Worm (Caenorhabditis elegans): Measurements from ENCODE around the gene F40B5.2.
"Not testable (repeated sequence)": the region's sequence is repeated elsewhere in the genome, so short reads cannot be mapped to it uniquely, and the experiment has no call there.

F40B5.2 gene

DNA sequence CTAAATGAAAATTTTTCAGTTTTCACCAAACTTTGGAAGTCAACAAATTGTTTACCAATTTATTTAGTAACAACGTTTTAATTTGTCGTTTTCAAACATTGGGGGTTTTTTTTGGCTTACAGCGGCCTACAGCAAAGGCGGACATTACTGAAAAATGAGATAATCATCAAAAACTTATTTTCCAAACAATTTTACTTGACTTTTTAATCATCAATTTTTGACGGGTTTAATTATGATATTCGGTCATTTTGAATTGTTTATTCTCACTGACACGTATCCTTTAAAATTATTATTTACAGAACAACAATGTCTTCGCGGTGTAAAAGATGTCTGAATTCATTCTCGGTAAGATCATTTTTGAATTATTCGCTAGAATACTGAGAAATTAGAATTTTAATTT is at the start of gene F40B5.2:
F40B5.2 (plus strand) TSS at position 301 of the 400 bp plus-strand sequence.
- no peak for TF ChIP-seq tbx-11 (GFP tag; IDR thresholded peaks at IDR 0.05)
- TF ChIP-seq ceh-36 (tag; optimal IDR thresholded peaks at IDR 0.05): no peak

- TF ChIP-seq ets-7 (tag; optimal IDR thresholded peaks at IDR 0.05) (no peak), scrt-1 (GFP tag; IDR thresholded peaks at IDR 0.05) (no peak), sea-1 (GFP tag; conservative IDR thresholded peaks at IDR 0.05) (no peak), aly-1 (tag; optimal IDR thresholded peaks at IDR 0.05) (no peak), B0310.2 (tag; optimal IDR thresholded peaks at IDR 0.05) (no peak), hnd-1 (tag; optimal IDR thresholded peaks at IDR 0.05) (no peak), ama-1 (optimal IDR thresholded peaks at IDR 0.05) (no peak), F13C5.2 (tag; optimal IDR thresholded peaks at IDR 0.05) (no peak), pes-1 (GFP tag; IDR thresholded peaks at IDR 0.05) (no peak)
Observed at ce11 chrX:8318950-8319349, 48.7 kb upstream of the F40B5.2 start, which contains the start of gene srh-11. Gene srh-11 (minus strand): TSS chrX:8319050.

- TF ChIP-seq hmg-4 (GFP tag; optimal IDR thresholded peaks at IDR 0.05) (no peak), scrt-1 (GFP tag; IDR thresholded peaks at IDR 0.05) (no peak), pes-1 (GFP tag; IDR thresholded peaks at IDR 0.05) (no peak), ets-7 (tag; optimal IDR thresholded peaks at IDR 0.05) (no peak), aly-1 (tag; optimal IDR thresholded peaks at IDR 0.05) (no peak), hmbx-1 (tag; optimal IDR thresholded peaks at IDR 0.05) (no peak), tra-4 (tag; optimal IDR thresholded peaks at IDR 0.05) (no peak), tbx-37 (GFP tag; conservative IDR thresholded peaks at IDR 0.05) (no peak), hnd-1 (tag; optimal IDR thresholded peaks at IDR 0.05) (no peak), ceh-36 (tag; optimal IDR thresholded peaks at IDR 0.05) (no peak), flt-1 (GFP tag; IDR thresholded peaks at IDR 0.05) (no peak), ceh-13 (GFP tag; optimal IDR thresholded peaks at IDR 0.05) (no peak), F13C5.2 (tag; optimal IDR thresholded peaks at IDR 0.05) (no peak), ama-1 (optimal IDR thresholded peaks at IDR 0.05) (no peak)
Observed at ce11 chrX:8320889-8321288, 46.8 kb upstream of the F40B5.2 start, which contains the start of gene pqn-57. Gene pqn-57 (minus strand): TSS chrX:8320989.

ce11 chrX:8321811-8322210 is 45.8 kb upstream of the F40B5.2 start, which contains the start of gene abu-9:
Gene abu-9 (plus strand): TSS chrX:8322111.
- not testable (repeated sequence) for TF ChIP-seq flt-1 (GFP tag; IDR thresholded peaks at IDR 0.05); tra-4 (tag; optimal IDR thresholded peaks at IDR 0.05); aly-1 (tag; optimal IDR thresholded peaks at IDR 0.05)

- TF ChIP-seq ceh-13 (GFP tag; optimal IDR thresholded peaks at IDR 0.05) (no peak), hmbx-1 (tag; optimal IDR thresholded peaks at IDR 0.05) (no peak), tbx-37 (GFP tag; conservative IDR thresholded peaks at IDR 0.05) (no peak), ets-7 (tag; optimal IDR thresholded peaks at IDR 0.05) (no peak)
Observed at ce11 chrX:8323371-8323770, 44.3 kb upstream of the F40B5.2 start, which contains the start of gene R09F10.1. Gene R09F10.1 (plus strand): TSS chrX:8323592.

ce11 chrX:8326394-8326793 is 41.3 kb upstream of the F40B5.2 start, which contains the start of gene R09F10.8:
Gene R09F10.8 (minus strand): TSS chrX:8326451.
- TF ChIP-seq flt-1 (GFP tag; IDR thresholded peaks at IDR 0.05) (no peak), ceh-36 (tag; optimal IDR thresholded peaks at IDR 0.05) (no peak), scrt-1 (GFP tag; IDR thresholded peaks at IDR 0.05) (no peak), B0310.2 (tag; optimal IDR thresholded peaks at IDR 0.05) (no peak), hnd-1 (tag; optimal IDR thresholded peaks at IDR 0.05) (no peak), tbx-11 (GFP tag; IDR thresholded peaks at IDR 0.05) (no peak), ama-1 (optimal IDR thresholded peaks at IDR 0.05) (no peak), aly-1 (tag; optimal IDR thresholded peaks at IDR 0.05) (no peak), tbx-37 (GFP tag; conservative IDR thresholded peaks at IDR 0.05) (no peak)

DNA sequence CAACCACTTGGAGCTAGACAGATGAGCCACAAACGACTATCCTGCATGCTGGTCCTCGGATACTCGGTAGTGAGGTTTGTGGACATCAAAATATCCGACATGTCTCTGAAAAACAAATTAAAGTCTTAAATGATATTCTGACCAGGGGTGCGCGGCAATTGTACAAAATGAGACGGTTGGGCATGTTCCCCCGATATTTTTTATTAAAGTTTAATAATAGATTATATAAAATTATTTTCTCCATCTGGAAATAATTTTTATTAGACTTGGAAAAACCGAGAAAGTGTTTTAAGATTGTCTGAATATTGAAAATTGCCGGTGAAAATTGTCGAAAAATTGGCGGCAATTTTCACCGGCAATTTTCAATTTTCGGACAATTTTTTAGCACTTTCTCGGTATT is 39.9 kb upstream of the F40B5.2 start, which contains the start of gene F55E10.4:
F55E10.4 (minus strand) TSS at position 101 of the 400 bp plus-strand sequence.
- TF ChIP-seq aly-1 (tag; optimal IDR thresholded peaks at IDR 0.05): no peak
- no peak for TF ChIP-seq hmbx-1 (tag; optimal IDR thresholded peaks at IDR 0.05)
- no peak for TF ChIP-seq ama-1 (optimal IDR thresholded peaks at IDR 0.05)
- no peak for TF ChIP-seq tra-4 (tag; optimal IDR thresholded peaks at IDR 0.05)
- no peak for TF ChIP-seq tbx-37 (GFP tag; conservative IDR thresholded peaks at IDR 0.05)

ce11 chrX:8340393-8340792 is 27.3 kb upstream of the F40B5.2 start, which contains the start of gene F55E10.2:
Gene F55E10.2 (plus strand): TSS chrX:8340693.
- no peak for TF ChIP-seq tra-4 (tag; optimal IDR thresholded peaks at IDR 0.05)
- no peak for TF ChIP-seq ets-7 (tag; optimal IDR thresholded peaks at IDR 0.05)
- no peak for TF ChIP-seq F13C5.2 (tag; optimal IDR thresholded peaks at IDR 0.05)
- no peak for TF ChIP-seq sea-1 (GFP tag; conservative IDR thresholded peaks at IDR 0.05)
- no peak for TF ChIP-seq ceh-13 (GFP tag; optimal IDR thresholded peaks at IDR 0.05)
- TF ChIP-seq B0310.2 (tag; optimal IDR thresholded peaks at IDR 0.05): no peak
- no peak for TF ChIP-seq ama-1 (optimal IDR thresholded peaks at IDR 0.05)
- TF ChIP-seq ceh-36 (tag; optimal IDR thresholded peaks at IDR 0.05): no peak
- no peak for TF ChIP-seq tbx-37 (GFP tag; conservative IDR thresholded peaks at IDR 0.05)
- TF ChIP-seq flt-1 (GFP tag; IDR thresholded peaks at IDR 0.05): no peak
- no peak for TF ChIP-seq hmbx-1 (tag; optimal IDR thresholded peaks at IDR 0.05)
- no peak for TF ChIP-seq tbx-11 (GFP tag; IDR thresholded peaks at IDR 0.05)
- TF ChIP-seq aly-1 (tag; optimal IDR thresholded peaks at IDR 0.05): no peak
- no peak for TF ChIP-seq scrt-1 (GFP tag; IDR thresholded peaks at IDR 0.05)
- no peak for TF ChIP-seq pes-1 (GFP tag; IDR thresholded peaks at IDR 0.05)

DNA sequence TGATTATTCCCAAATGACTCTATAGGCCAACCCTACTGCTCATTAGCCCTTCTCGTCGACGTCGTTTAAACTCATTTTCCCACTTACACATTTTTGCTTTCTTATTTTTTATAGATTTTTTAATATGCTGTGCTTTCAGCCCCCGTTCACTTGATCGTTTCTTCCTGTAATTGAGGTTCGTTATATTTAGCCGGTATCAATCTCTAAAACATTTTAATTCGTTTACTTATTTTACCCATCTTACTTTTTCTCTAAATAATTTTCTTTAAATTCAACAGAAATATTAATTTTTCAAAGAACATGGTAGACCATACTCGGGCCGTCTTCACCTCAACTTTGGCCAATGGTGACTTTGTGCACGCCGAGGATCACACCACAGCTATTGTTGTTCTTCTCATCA is 26.0 kb upstream of the F40B5.2 start, which contains the start of gene F55E10.1:
F55E10.1 (plus strand) TSS at position 301 of the 400 bp plus-strand sequence.
- TF ChIP-seq hmbx-1 (tag; optimal IDR thresholded peaks at IDR 0.05): no peak
- no peak for TF ChIP-seq ceh-13 (GFP tag; optimal IDR thresholded peaks at IDR 0.05)
- TF ChIP-seq pes-1 (GFP tag; IDR thresholded peaks at IDR 0.05): no peak
- no peak for TF ChIP-seq ets-7 (tag; optimal IDR thresholded peaks at IDR 0.05)
- TF ChIP-seq sea-1 (GFP tag; conservative IDR thresholded peaks at IDR 0.05): no peak
- TF ChIP-seq flt-1 (GFP tag; IDR thresholded peaks at IDR 0.05): no peak
- TF ChIP-seq ceh-36 (tag; optimal IDR thresholded peaks at IDR 0.05): no peak
- no peak for TF ChIP-seq tra-4 (tag; optimal IDR thresholded peaks at IDR 0.05)
- no peak for TF ChIP-seq B0310.2 (tag; optimal IDR thresholded peaks at IDR 0.05)
- no peak for TF ChIP-seq tbx-11 (GFP tag; IDR thresholded peaks at IDR 0.05)
- TF ChIP-seq tbx-37 (GFP tag; conservative IDR thresholded peaks at IDR 0.05): no peak
- no peak for TF ChIP-seq ama-1 (optimal IDR thresholded peaks at IDR 0.05)
- TF ChIP-seq hnd-1 (tag; optimal IDR thresholded peaks at IDR 0.05): no peak
- no peak for TF ChIP-seq F13C5.2 (tag; optimal IDR thresholded peaks at IDR 0.05)
- no peak for TF ChIP-seq scrt-1 (GFP tag; IDR thresholded peaks at IDR 0.05)
- TF ChIP-seq hmg-4 (GFP tag; optimal IDR thresholded peaks at IDR 0.05): no peak
